Worm (Caenorhabditis elegans) whole organism, L3 larva: ENCODE data around the gene R04E5.9.

Experiments
- R02D3.7 ChIP-seq: fragments of 150-350 bp; optimal IDR thresholded peaks from 2 replicates; lab custom pipeline; 2014; ENCODE audit warnings: missing biosample characterization, missing genetic modification characterization
- ZK546.5 ChIP-seq: sonication (generic microtip); optimal IDR thresholded peaks from 2 replicates; lab custom pipeline; 2017; ENCODE audit warnings: missing biosample characterization, missing genetic modification characterization
- aly-2 ChIP-seq: fragments of 150-350 bp; optimal IDR thresholded peaks from 2 replicates; lab custom pipeline; 2014; ENCODE audit warnings: missing biosample characterization, missing genetic modification characterization
- ama-1 ChIP-seq: fragments of 150-350 bp; optimal IDR thresholded peaks from 2 replicates; lab custom pipeline; 2018
- ceh-16 ChIP-seq: sonication (generic microtip); optimal IDR thresholded peaks from 2 replicates; lab custom pipeline; 2017; ENCODE audit warnings: missing biosample characterization, missing genetic modification characterization
- ceh-28 ChIP-seq: fragments of 150-350 bp; optimal IDR thresholded peaks from 2 replicates; lab custom pipeline; 2014; ENCODE audit warnings: missing biosample characterization, missing genetic modification reagents, missing genetic modification characterization
- ceh-82 ChIP-seq: fragments of 150-350 bp; optimal IDR thresholded peaks from 2 replicates; lab custom pipeline; 2014; ENCODE audit warnings: missing biosample characterization, missing genetic modification characterization
- ceh-9 ChIP-seq: sonication (generic microtip); optimal IDR thresholded peaks from 2 replicates; lab custom pipeline; 2018; ENCODE audit warnings: missing biosample characterization, missing genetic modification characterization
- daf-12 ChIP-seq: fragments of 150-350 bp; optimal IDR thresholded peaks from 2 replicates; lab custom pipeline; 2014; ENCODE audit warnings: missing biosample characterization, missing genetic modification reagents, missing genetic modification characterization
- egl-27 ChIP-seq: sonication (generic microtip); optimal IDR thresholded peaks from 4 replicates; lab custom pipeline; 2017; ENCODE audit warnings: missing biosample characterization, missing genetic modification reagents, missing genetic modification characterization
- egl-5 ChIP-seq: fragments of 150-350 bp; optimal IDR thresholded peaks from 2 replicates; lab custom pipeline; 2017; ENCODE audit warnings: missing biosample characterization, missing genetic modification reagents, missing genetic modification characterization, inconsistent platforms
- elt-1 ChIP-seq: fragments of 150-350 bp; optimal IDR thresholded peaks from 2 replicates; lab custom pipeline; 2014; ENCODE audit warnings: missing biosample characterization, missing genetic modification characterization
- elt-2 ChIP-seq: sonication (generic microtip); optimal IDR thresholded peaks from 2 replicates; lab custom pipeline; 2016; ENCODE audit warnings: missing genetic modification reagents, mild to moderate bottlenecking, missing genetic modification characterization, missing compliant biosample characterization
- elt-3 ChIP-seq, 3 experiments: fragments of 150-350 bp in 1 of 3; sonication (generic microtip) in 2 of 3; optimal IDR thresholded peaks; 2 replicates in 2 of 3; 4 replicates in 1 of 3; lab custom pipeline; 2014 to 2017; ENCODE audit warnings: missing biosample characterization in 3 of 3, missing genetic modification characterization in 3 of 3
- eor-1 ChIP-seq, 2 experiments: fragments of 150-350 bp; optimal IDR thresholded peaks; 2 replicates each; lab custom pipeline; 2014 to 2018; ENCODE audit warnings: missing biosample characterization in 2 of 2, missing genetic modification characterization in 2 of 2
- fkh-10 ChIP-seq: sonication (generic microtip); optimal IDR thresholded peaks from 2 replicates; lab custom pipeline; 2017; ENCODE audit warnings: missing biosample characterization, missing genetic modification reagents, missing genetic modification characterization
- fkh-2 ChIP-seq: fragments of 150-350 bp; optimal IDR thresholded peaks from 2 replicates; lab custom pipeline; 2014; ENCODE audit warnings: missing biosample characterization, missing genetic modification reagents, missing genetic modification characterization
- fos-1 ChIP-seq: fragments of 150-350 bp; optimal IDR thresholded peaks from 2 replicates; lab custom pipeline; 2014; ENCODE audit warnings: missing biosample characterization, missing genetic modification characterization
- hmg-11 ChIP-seq: sonication (generic microtip); optimal IDR thresholded peaks from 2 replicates; lab custom pipeline; 2016; ENCODE audit warnings: missing genetic modification characterization, missing compliant biosample characterization
- jun-1 ChIP-seq: fragments of 150-350 bp; optimal IDR thresholded peaks from 2 replicates; lab custom pipeline; 2014; ENCODE audit warnings: missing biosample characterization, missing genetic modification reagents, missing genetic modification characterization
- lin-15B ChIP-seq: fragments of 150-350 bp; optimal IDR thresholded peaks from 2 replicates; lab custom pipeline; 2014; ENCODE audit warnings: missing biosample characterization, missing genetic modification characterization
- lin-39 ChIP-seq: fragments of 150-350 bp; optimal IDR thresholded peaks from 2 replicates; lab custom pipeline; 2018; ENCODE audit warnings: missing biosample characterization, missing genetic modification reagents, missing genetic modification characterization
- lsy-12 ChIP-seq: sonication (generic microtip); optimal IDR thresholded peaks from 2 replicates; lab custom pipeline; 2016; ENCODE audit warnings: mild to moderate bottlenecking, missing genetic modification characterization, missing compliant biosample characterization
- mdl-1 ChIP-seq: fragments of 150-350 bp; optimal IDR thresholded peaks from 2 replicates; lab custom pipeline; 2014; ENCODE audit warnings: missing biosample characterization, missing genetic modification characterization
- mml-1 ChIP-seq: fragments of 150-350 bp; sonication (generic microtip); optimal IDR thresholded peaks from 3 replicates; lab custom pipeline; 2014; ENCODE audit warnings: missing biosample characterization, missing genetic modification characterization
- nfya-1 ChIP-seq: sonication (generic microtip); optimal IDR thresholded peaks from 2 replicates; lab custom pipeline; 2017; ENCODE audit warnings: missing genetic modification characterization, mild to moderate bottlenecking, missing compliant biosample characterization, antibody characterized with exemption, moderate library complexity; ENCODE audit not compliant: insufficient read depth
- nhr-11 ChIP-seq: fragments of 150-350 bp; optimal IDR thresholded peaks from 2 replicates; lab custom pipeline; 2014; ENCODE audit warnings: missing biosample characterization, missing genetic modification characterization
- nhr-12 ChIP-seq: fragments of 150-350 bp; optimal IDR thresholded peaks from 2 replicates; lab custom pipeline; 2014; ENCODE audit warnings: missing biosample characterization, missing genetic modification characterization
- nhr-23 ChIP-seq: fragments of 150-350 bp; optimal IDR thresholded peaks from 2 replicates; lab custom pipeline; 2014; ENCODE audit warnings: missing biosample characterization, missing genetic modification reagents, missing genetic modification characterization
- nhr-237 ChIP-seq: fragments of 150-350 bp; optimal IDR thresholded peaks from 2 replicates; lab custom pipeline; 2014; ENCODE audit warnings: missing biosample characterization, missing genetic modification characterization
- nhr-25 ChIP-seq: sonication (generic microtip); optimal IDR thresholded peaks from 2 replicates; lab custom pipeline; 2017; ENCODE audit warnings: missing biosample characterization, missing genetic modification characterization
- nhr-28 ChIP-seq: fragments of 150-350 bp; optimal IDR thresholded peaks from 2 replicates; lab custom pipeline; 2014; ENCODE audit warnings: missing biosample characterization, missing genetic modification characterization
- nhr-43 ChIP-seq: sonication (generic microtip); optimal IDR thresholded peaks from 2 replicates; lab custom pipeline; 2016; ENCODE audit warnings: mild to moderate bottlenecking, missing genetic modification characterization, missing compliant biosample characterization; ENCODE audit not compliant: poor library complexity, severe bottlenecking
- nhr-67 ChIP-seq: fragments of 150-350 bp; optimal IDR thresholded peaks from 2 replicates; lab custom pipeline; 2014; ENCODE audit warnings: missing biosample characterization, missing genetic modification characterization
- nhr-76 ChIP-seq: fragments of 150-350 bp; sonication (generic microtip); optimal IDR thresholded peaks from 5 replicates; lab custom pipeline; 2014; ENCODE audit warnings: missing biosample characterization, missing genetic modification characterization
- nhr-77 ChIP-seq: fragments of 150-350 bp; optimal IDR thresholded peaks from 2 replicates; lab custom pipeline; 2014; ENCODE audit warnings: missing biosample characterization, missing genetic modification characterization
- pha-4 ChIP-seq: fragments of 150-350 bp; optimal IDR thresholded peaks from 2 replicates; lab custom pipeline; 2014; ENCODE audit warnings: missing biosample characterization, missing genetic modification reagents, missing genetic modification characterization
- pqm-1 ChIP-seq: fragments of 150-350 bp; optimal IDR thresholded peaks from 2 replicates; lab custom pipeline; 2017; ENCODE audit warnings: missing biosample characterization, missing genetic modification characterization, inconsistent platforms
- sea-2 ChIP-seq: fragments of 150-350 bp; sonication (generic microtip); optimal IDR thresholded peaks from 4 replicates; lab custom pipeline; 2014; ENCODE audit warnings: missing biosample characterization, missing genetic modification reagents, missing genetic modification characterization
- skn-1 ChIP-seq: fragments of 150-350 bp; optimal IDR thresholded peaks from 2 replicates; lab custom pipeline; 2014; ENCODE audit warnings: missing biosample characterization, missing genetic modification characterization
- snpc-4 ChIP-seq: fragments of 150-350 bp; optimal IDR thresholded peaks from 2 replicates; lab custom pipeline; 2014; ENCODE audit warnings: missing biosample characterization, missing genetic modification characterization
- tbx-2 ChIP-seq: sonication (generic microtip); optimal IDR thresholded peaks from 2 replicates; lab custom pipeline; 2016; ENCODE audit warnings: mild to moderate bottlenecking, missing genetic modification characterization, missing compliant biosample characterization
- unc-39 ChIP-seq: sonication (generic microtip); optimal IDR thresholded peaks from 4 replicates; lab custom pipeline; 2017; ENCODE audit warnings: missing biosample characterization, missing genetic modification characterization
- unc-62 ChIP-seq: fragments of 150-350 bp; sonication (generic microtip); optimal IDR thresholded peaks from 4 replicates; lab custom pipeline; 2014; ENCODE audit warnings: missing biosample characterization, missing genetic modification reagents, missing genetic modification characterization
- zag-1 ChIP-seq: fragments of 150-350 bp; optimal IDR thresholded peaks from 2 replicates; lab custom pipeline; 2014; ENCODE audit warnings: missing biosample characterization, missing genetic modification characterization
- ztf-11 ChIP-seq: fragments of 150-350 bp; optimal IDR thresholded peaks from 2 replicates; lab custom pipeline; 2014; ENCODE audit warnings: missing biosample characterization, missing genetic modification characterization
- ztf-4 ChIP-seq: fragments of 150-350 bp; optimal IDR thresholded peaks from 2 replicates; lab custom pipeline; 2014; ENCODE audit warnings: missing biosample characterization, missing genetic modification characterization

R04E5.9 gene

ce11 chrX:8810908-8811307, at the start of gene R04E5.9:
TSS of gene R04E5.9 (minus strand) at chrX:8811142.
- TF ChIP-seq nhr-11 (no peak), jun-1 (peak; percentile 82), egl-5 (tag; lab: Kevin White, UChicago) (peak; percentile 92), egl-27 (no peak), nhr-25 (peak; percentile 77), sea-2 (GFP tag; lab: Kevin White, UChicago) (peak; percentile 90), lin-15B (peak; percentile 60), pqm-1 (peak; percentile 69), unc-39 (no peak), skn-1 (tag; lab: Kevin White, UChicago) (peak; percentile 78), fos-1 (peak; percentile 13), zag-1 (tag; lab: Kevin White, UChicago) (no peak), nfya-1 (tag; lab: Kevin White, UChicago) (peak; percentile 94), nhr-23 (tag; lab: Kevin White, UChicago) (peak; percentile 78), ceh-82 (peak; percentile 18), nhr-12 (tag; lab: Kevin White, UChicago) (no peak), fkh-10 (GFP tag; lab: Kevin White, UChicago) (peak; percentile 82), hmg-11 (tag; lab: Kevin White, UChicago) (peak; percentile 98), elt-1 (tag; lab: Kevin White, UChicago) (peak; percentile 57), unc-62 (GFP tag; lab: Kevin White, UChicago) (no peak), snpc-4 (tag; lab: Kevin White, UChicago) (peak; percentile 69), aly-2 (tag; lab: Kevin White, UChicago) (no peak), pha-4 (peak; percentile 95), elt-3 (tag; optimal IDR thresholded peaks at IDR 0.05; lab: Kevin White, UChicago) (no peak), ceh-16 (no peak), daf-12 (tag; lab: Kevin White, UChicago) (no peak), elt-2 (tag; lab: Kevin White, UChicago) (peak; percentile 87), lin-39 (tag; lab: Kevin White, UChicago) (peak; percentile 94), ceh-28 (peak; percentile 86), nhr-237 (tag; lab: Kevin White, UChicago) (no peak), tbx-2 (tag; lab: Kevin White, UChicago) (peak; percentile 64), nhr-77 (tag; lab: Kevin White, UChicago) (no peak), mdl-1 (peak; percentile 89), ceh-9 (no peak), mml-1 (peak; percentile 16), ama-1 (lab: Kevin White, UChicago) (peak; percentile 70), nhr-28 (tag; lab: Kevin White, UChicago) (no peak), lsy-12 (peak; percentile 10), nhr-43 (peak; percentile 47), R02D3.7 (tag; lab: Kevin White, UChicago) (peak; percentile 52), ZK546.5 (tag; lab: Kevin White, UChicago) (no peak), ztf-11 (tag; lab: Kevin White, UChicago) (no peak), fkh-2 (tag; lab: Kevin White, UChicago) (no peak), eor-1 (tag; optimal IDR thresholded peaks at IDR 0.05; lab: Kevin White, UChicago) (no peak), nhr-76 (no peak), nhr-67 (tag; lab: Kevin White, UChicago) (no peak), ztf-4 (tag; lab: Kevin White, UChicago) (no peak)

ce11 chrX:8859538-8859937, 48.6 kb upstream of the R04E5.9 start:
- TF ChIP-seq pha-4 (peak; percentile 15), elt-3 (tag; optimal IDR thresholded peaks at IDR 0.05; lab: Kevin White, UChicago) (no peak)
